Worm (Caenorhabditis elegans): ENCODE results near the gene ceh-22.

- TF ChIP-seq ceh-82 (tag; optimal IDR thresholded peaks at IDR 0.05) (no peak), mep-1 (tag; optimal IDR thresholded peaks at IDR 0.05) (no peak), saeg-2 (GFP tag; IDR thresholded peaks at IDR 0.05) (no peak), ztf-11 (tag; optimal IDR thresholded peaks at IDR 0.05) (no peak), hlh-11 (tag; optimal IDR thresholded peaks at IDR 0.05) (no peak), vab-7 (GFP tag; IDR thresholded peaks at IDR 0.05) (no peak), spr-3 (GFP tag; optimal IDR thresholded peaks at IDR 0.05) (no peak)
Measured at ce11 chrV:10699122-10699521, 27.4 kb downstream of the ceh-22 start.
